Fruit fly (Drosophila melanogaster) whole organism, prepupa: ENCODE measurements around the gene wts.

Source experiments
- Blimp-1 ChIP-seq: fragments of 200-800 bp; sonication (Bioruptor generic); optimal IDR thresholded peaks from 3 replicates; lab custom pipeline; 2017; ENCODE audit warnings: missing biosample characterization, missing genetic modification characterization, mild to moderate bottlenecking, moderate library complexity, missing genetic modification reagents
- CG10631 ChIP-seq: fragments of 200-800 bp; sonication (Bioruptor generic); optimal IDR thresholded peaks from 2 replicates; lab custom pipeline; 2016; ENCODE audit warnings: missing biosample characterization, missing genetic modification characterization
- CG10669 ChIP-seq: fragments of 200-800 bp; sonication (Bioruptor generic); optimal IDR thresholded peaks from 3 replicates; lab custom pipeline; 2018; ENCODE audit warnings: missing biosample characterization, mild to moderate bottlenecking, missing genetic modification characterization, moderate library complexity
- CG11294 ChIP-seq: fragments of 200-800 bp; sonication (Bioruptor generic); IDR thresholded peaks from 2 replicates; pipeline ENCODE4 v1.3.6; 2022; ENCODE audit warnings: missing biosample characterization, missing genetic modification characterization
- CG11762 ChIP-seq: fragments of 200-800 bp; sonication (Bioruptor generic); optimal IDR thresholded peaks from 3 replicates; lab custom pipeline; 2016; ENCODE audit warnings: missing biosample characterization, missing genetic modification characterization; ENCODE audit not compliant: insufficient read depth
- CG15336 ChIP-seq: fragments of 200-800 bp; sonication (Bioruptor generic); IDR thresholded peaks from 2 replicates; pipeline ENCODE4 v1.3.6; 2022; ENCODE audit warnings: missing biosample characterization, missing genetic modification characterization
- CG1621 ChIP-seq: fragments of 200-800 bp; sonication (Bioruptor generic); optimal IDR thresholded peaks from 3 replicates; lab custom pipeline; 2018; ENCODE audit warnings: missing biosample characterization, mild to moderate bottlenecking, missing genetic modification characterization
- CG3032 ChIP-seq: fragments of 200-800 bp; optimal IDR thresholded peaks from 2 replicates; lab custom pipeline; 2019; ENCODE audit warnings: missing biosample characterization, mild to moderate bottlenecking, missing genetic modification characterization, moderate library complexity
- CG34406 ChIP-seq: fragments of 200-800 bp; sonication (Bioruptor generic); optimal IDR thresholded peaks from 3 replicates; lab custom pipeline; 2016; ENCODE audit warnings: missing biosample characterization, missing genetic modification characterization
- CG3919 ChIP-seq: fragments of 200-800 bp; sonication (Bioruptor generic); optimal IDR thresholded peaks from 3 replicates; lab custom pipeline; 2016; ENCODE audit warnings: missing biosample characterization, missing genetic modification characterization
- CG4318 ChIP-seq: fragments of 200-800 bp; sonication (Bioruptor generic); optimal IDR thresholded peaks from 3 replicates; lab custom pipeline; 2017; ENCODE audit warnings: missing biosample characterization, mild to moderate bottlenecking, missing genetic modification characterization
- CG6163 ChIP-seq: fragments of 200-800 bp; sonication (Bioruptor generic); IDR thresholded peaks from 3 replicates; pipeline ENCODE4 v1.3.6; 2022; ENCODE audit warnings: missing biosample characterization, missing genetic modification characterization
- CG6792 ChIP-seq: fragments of 200-800 bp; sonication (Bioruptor generic); optimal IDR thresholded peaks from 3 replicates; lab custom pipeline; 2016; ENCODE audit warnings: missing biosample characterization, missing genetic modification characterization
- CG6854 ChIP-seq: fragments of 200-800 bp; sonication (Bioruptor generic); optimal IDR thresholded peaks from 2 replicates; lab custom pipeline; 2017; ENCODE audit warnings: missing biosample characterization, mild to moderate bottlenecking, missing genetic modification characterization
- CG7368 ChIP-seq: fragments of 200-800 bp; sonication (Bioruptor generic); optimal IDR thresholded peaks from 3 replicates; lab custom pipeline; 2016; ENCODE audit warnings: missing biosample characterization, missing genetic modification characterization
- CG8119 ChIP-seq: fragments of 200-800 bp; sonication (Bioruptor generic); IDR thresholded peaks from 3 replicates; pipeline ENCODE4 v1.3.6; 2022; ENCODE audit warnings: missing biosample characterization, missing genetic modification characterization
- CG8632 ChIP-seq: fragments of 200-800 bp; sonication (Bioruptor generic); optimal IDR thresholded peaks from 3 replicates; lab custom pipeline; 2016; ENCODE audit warnings: missing biosample characterization, missing genetic modification characterization
- CG9139 ChIP-seq: fragments of 200-800 bp; sonication (Bioruptor generic); optimal IDR thresholded peaks from 3 replicates; lab custom pipeline; 2017; ENCODE audit warnings: missing biosample characterization, mild to moderate bottlenecking, missing genetic modification characterization
- Eip75B ChIP-seq: fragments of 200-800 bp; sonication (Bioruptor generic); optimal IDR thresholded peaks from 3 replicates; lab custom pipeline; 2016; ENCODE audit warnings: missing biosample characterization, missing genetic modification characterization
- Eip78C ChIP-seq: fragments of 200-800 bp; sonication (Bioruptor generic); peaks from one replicate; lab custom pipeline; 2016; ENCODE audit warnings: missing biosample characterization, missing genetic modification characterization
- Ets21C ChIP-seq: fragments of 200-800 bp; sonication (Bioruptor generic); optimal IDR thresholded peaks from 3 replicates; lab custom pipeline; 2016; ENCODE audit warnings: missing biosample characterization, missing genetic modification characterization
- Ets96B ChIP-seq: fragments of 200-800 bp; optimal IDR thresholded peaks from 2 replicates; lab custom pipeline; 2019; ENCODE audit warnings: missing biosample characterization, mild to moderate bottlenecking, missing genetic modification characterization, moderate library complexity
- Gug ChIP-seq: fragments of 200-800 bp; sonication (Bioruptor generic); IDR thresholded peaks from 2 replicates; pipeline ENCODE4 v1.3.6; 2022; ENCODE audit warnings: missing biosample characterization, missing genetic modification characterization
- Hr38 ChIP-seq: sonication (Bioruptor generic); optimal IDR thresholded peaks from 2 replicates; lab custom pipeline; 2016; ENCODE audit warnings: missing biosample characterization, missing genetic modification characterization
- Hr39 ChIP-seq: fragments of 200-800 bp; sonication (Bioruptor generic); optimal IDR thresholded peaks from 2 replicates; lab custom pipeline; 2016; ENCODE audit warnings: missing biosample characterization, missing genetic modification characterization
- Hr4 ChIP-seq: fragments of 200-800 bp; sonication (Bioruptor generic); optimal IDR thresholded peaks from 3 replicates; lab custom pipeline; 2016; ENCODE audit warnings: missing biosample characterization, missing genetic modification characterization
- Lpt ChIP-seq: fragments of 200-800 bp; sonication (Bioruptor generic); optimal IDR thresholded peaks from 3 replicates; lab custom pipeline; 2016; ENCODE audit warnings: missing biosample characterization, missing genetic modification characterization
- Met ChIP-seq: fragments of 200-800 bp; sonication (Bioruptor generic); optimal IDR thresholded peaks from 3 replicates; lab custom pipeline; 2016; ENCODE audit warnings: missing biosample characterization, missing genetic modification characterization
- OdsH ChIP-seq: fragments of 200-800 bp; sonication (Bioruptor generic); optimal IDR thresholded peaks from 3 replicates; lab custom pipeline; 2016; ENCODE audit warnings: missing biosample characterization, missing genetic modification characterization
- Smox ChIP-seq: fragments of 200-800 bp; sonication (Bioruptor generic); optimal IDR thresholded peaks from 3 replicates; lab custom pipeline; 2016; ENCODE audit warnings: missing biosample characterization, missing genetic modification characterization
- Sox102F ChIP-seq: fragments of 200-800 bp; sonication (Bioruptor generic); optimal IDR thresholded peaks from 2 replicates; lab custom pipeline; 2016; ENCODE audit warnings: missing biosample characterization, mild to moderate bottlenecking, missing genetic modification characterization
- Sox14 ChIP-seq: fragments of 200-800 bp; sonication (Bioruptor generic); optimal IDR thresholded peaks from 3 replicates; lab custom pipeline; 2016; ENCODE audit warnings: missing biosample characterization, missing genetic modification characterization
- Sox15 ChIP-seq: fragments of 200-800 bp; sonication (Bioruptor generic); optimal IDR thresholded peaks from 3 replicates; lab custom pipeline; 2016; ENCODE audit warnings: missing biosample characterization, missing genetic modification characterization
- achi ChIP-seq: fragments of 200-800 bp; sonication (Bioruptor generic); optimal IDR thresholded peaks from 3 replicates; lab custom pipeline; 2016; ENCODE audit warnings: missing biosample characterization, missing genetic modification characterization
- acj6 ChIP-seq: fragments of 200-800 bp; sonication (Bioruptor generic); optimal IDR thresholded peaks from 3 replicates; lab custom pipeline; 2016; ENCODE audit warnings: missing biosample characterization, missing genetic modification characterization
- cyc ChIP-seq: fragments of 200-800 bp; sonication (Bioruptor generic); optimal IDR thresholded peaks from 3 replicates; lab custom pipeline; 2016; ENCODE audit warnings: missing biosample characterization, missing genetic modification characterization
- dsx ChIP-seq: fragments of 200-800 bp; optimal IDR thresholded peaks from 3 replicates; lab custom pipeline; 2019; ENCODE audit warnings: missing biosample characterization, mild to moderate bottlenecking, missing genetic modification characterization, moderate library complexity; ENCODE audit not compliant: poor library complexity, severe bottlenecking
- eg ChIP-seq: fragments of 200-800 bp; sonication (Bioruptor generic); IDR thresholded peaks from 3 replicates; pipeline ENCODE4 v1.3.6; 2022; ENCODE audit warnings: missing biosample characterization, missing genetic modification characterization
- fd59A ChIP-seq: fragments of 200-800 bp; sonication (Bioruptor generic); optimal IDR thresholded peaks from 2 replicates; lab custom pipeline; 2017; ENCODE audit warnings: missing biosample characterization, mild to moderate bottlenecking, missing genetic modification characterization, missing genetic modification reagents
- fkh ChIP-seq: fragments of 200-800 bp; sonication (Bioruptor generic); optimal IDR thresholded peaks from 3 replicates; lab custom pipeline; 2017; ENCODE audit warnings: missing biosample characterization, mild to moderate bottlenecking, missing genetic modification characterization, moderate library complexity
- lz ChIP-seq: fragments of 200-800 bp; sonication (Bioruptor generic); optimal IDR thresholded peaks from 3 replicates; lab custom pipeline; 2016; ENCODE audit warnings: missing biosample characterization, missing genetic modification characterization
- net ChIP-seq: fragments of 200-800 bp; sonication (Bioruptor generic); optimal IDR thresholded peaks from 3 replicates; lab custom pipeline; 2016; ENCODE audit warnings: missing biosample characterization, missing genetic modification characterization
- pdm3 ChIP-seq: fragments of 200-800 bp; sonication (Bioruptor generic); optimal IDR thresholded peaks from 3 replicates; lab custom pipeline; 2016; ENCODE audit warnings: missing biosample characterization, missing genetic modification characterization
- salr ChIP-seq, 2 experiments: fragments of 200-800 bp; sonication (Bioruptor generic); optimal IDR thresholded peaks; 3 replicates each; lab custom pipeline; 2016 to 2018; ENCODE audit warnings: missing biosample characterization in 2 of 2, missing genetic modification characterization in 2 of 2, mild to moderate bottlenecking in 1 of 2
- spab ChIP-seq: fragments of 200-800 bp; sonication (Bioruptor generic); optimal IDR thresholded peaks from 2 replicates; lab custom pipeline; 2017; ENCODE audit warnings: missing biosample characterization, mild to moderate bottlenecking, missing genetic modification characterization, missing genetic modification reagents
- svp ChIP-seq: fragments of 200-800 bp; sonication (Bioruptor generic); peaks from one replicate; lab custom pipeline; 2016; ENCODE audit warnings: missing biosample characterization, missing genetic modification characterization
- topi ChIP-seq: fragments of 200-800 bp; sonication (Bioruptor generic); optimal IDR thresholded peaks from 3 replicates; lab custom pipeline; 2016; ENCODE audit warnings: missing biosample characterization, missing genetic modification characterization

Gene wts

DNA sequence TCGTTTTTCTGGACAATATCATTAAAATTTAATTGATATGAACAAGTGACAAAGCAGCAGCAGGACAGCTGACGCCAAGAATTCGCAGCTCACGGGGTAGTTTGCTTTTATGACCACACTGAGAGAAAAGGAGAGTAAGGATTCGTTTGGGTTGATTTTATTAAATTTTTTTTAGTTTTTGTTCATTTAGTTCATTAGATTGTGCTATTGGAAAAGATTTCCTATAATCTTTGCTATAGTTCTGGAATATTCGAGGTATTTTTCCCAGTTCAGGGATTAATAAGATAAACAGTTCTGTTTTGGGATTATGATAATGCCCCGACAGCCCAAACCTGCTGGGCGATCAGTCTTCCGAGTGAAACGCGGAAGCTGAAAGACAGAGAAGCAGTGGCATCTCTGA is 35.8 kb upstream of the wts start (continued):
- no peak for TF ChIP-seq Hr38 (GFP tag; lab: Kevin White, UChicago)
- no peak for TF ChIP-seq fkh
- peak; percentile 70 for TF ChIP-seq Hr39 (GFP tag; lab: Kevin White, UChicago)
- peak; percentile 55 for TF ChIP-seq Sox15 (GFP tag; lab: Kevin White, UChicago)
- TF ChIP-seq salr (GFP tag; optimal IDR thresholded peaks at IDR 0.05; lab: Kevin White, UChicago) = peak; percentile 34 to 36
- peak; percentile 68; the same call in 2 of the 3 replicates for TF ChIP-seq CG6163 (GFP tag; lab: Robert Waterston, UW)
- peak; percentile 65 for TF ChIP-seq OdsH
- TF ChIP-seq CG9139 (GFP tag; lab: Kevin White, UChicago) = peak; percentile 72
- TF ChIP-seq CG1621 (tag; lab: Kevin White, UChicago) = peak; percentile 61
- TF ChIP-seq CG15336 = peak; percentile 48; the same call in 1 of the 2 replicates
- peak; percentile 73 for TF ChIP-seq CG34406 (GFP tag; lab: Kevin White, UChicago)
- TF ChIP-seq pdm3 = peak; percentile 67
- TF ChIP-seq Sox14 (GFP tag; lab: Kevin White, UChicago) = peak; percentile 70
- peak; percentile 79 for TF ChIP-seq acj6 (GFP tag; lab: Kevin White, UChicago)
- TF ChIP-seq Sox102F (GFP tag; lab: Kevin White, UChicago) = peak; percentile 75
- TF ChIP-seq lz (GFP tag; lab: Kevin White, UChicago) = peak; percentile 71
- peak; percentile 77 for TF ChIP-seq CG3919 (GFP tag; lab: Kevin White, UChicago)
- TF ChIP-seq Ets96B (tag; lab: Kevin White, UChicago) = peak; percentile 82
- TF ChIP-seq CG7368 (GFP tag; lab: Kevin White, UChicago) = no peak
- TF ChIP-seq CG8119 (GFP tag; lab: Robert Waterston, UW) = peak; percentile 32; the same call in 1 of the 3 replicates

DNA sequence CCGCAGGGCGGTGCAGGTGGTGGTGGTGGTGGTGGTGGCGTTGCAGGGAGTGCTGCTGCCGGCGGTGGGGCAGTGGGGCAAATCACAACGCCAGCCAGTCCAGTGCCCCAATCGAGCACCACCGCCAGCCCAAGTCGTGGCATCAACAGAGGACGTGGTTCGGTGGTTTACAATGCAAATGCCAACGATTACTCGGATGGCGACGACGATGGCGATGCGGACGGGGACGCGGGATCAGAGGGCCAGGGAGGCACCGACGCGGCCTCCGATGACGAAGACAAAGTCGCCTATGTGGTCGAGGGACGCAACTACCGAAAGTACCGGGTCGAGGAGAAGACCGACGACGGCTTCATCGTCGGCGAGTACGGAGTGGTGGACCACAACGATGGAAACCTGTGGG is 34.3 kb upstream of the wts start:
- TF ChIP-seq Hr38 (GFP tag; lab: Kevin White, UChicago) = peak; percentile 2
- peak; percentile 55 for TF ChIP-seq svp (GFP tag; lab: Kevin White, UChicago)
- no peak for TF ChIP-seq fd59A (GFP tag; lab: Kevin White, UChicago)
- TF ChIP-seq Eip78C (GFP tag; lab: Kevin White, UChicago) = peak; percentile 13
- no peak for TF ChIP-seq CG6792 (GFP tag; lab: Kevin White, UChicago)
- TF ChIP-seq dsx = peak; percentile 66
- TF ChIP-seq CG4318 (GFP tag; lab: Kevin White, UChicago) = no peak
- no peak for TF ChIP-seq CG3919 (GFP tag; lab: Kevin White, UChicago)

DNA sequence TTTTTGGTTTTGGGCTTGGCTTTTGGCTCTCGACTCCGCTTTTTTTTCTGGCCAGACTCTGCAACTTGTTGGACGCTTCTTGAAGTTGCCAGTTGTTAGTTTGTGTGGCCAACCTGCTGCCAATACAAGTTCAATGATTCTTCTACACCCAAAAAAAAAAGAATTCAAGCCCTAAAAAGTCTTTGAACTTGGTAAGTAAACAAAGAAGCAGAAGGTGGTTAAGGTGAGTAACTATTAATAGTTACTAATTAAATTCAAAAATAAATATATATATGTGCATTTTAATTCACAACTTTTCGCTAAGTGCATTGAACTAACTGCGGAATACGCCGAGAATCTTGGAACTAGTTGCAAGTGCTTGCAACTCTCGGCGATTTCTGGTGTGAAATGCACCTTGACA is 26.7 kb upstream of the wts start:
- TF ChIP-seq CG3032 (tag; lab: Kevin White, UChicago) (peak; percentile 30), Blimp-1 (GFP tag; lab: Kevin White, UChicago) (no peak), svp (GFP tag; lab: Kevin White, UChicago) (peak; percentile 34), spab (GFP tag; lab: Kevin White, UChicago) (peak; percentile 11), net (GFP tag; lab: Kevin White, UChicago) (peak; percentile 42), Eip75B (no peak), CG15336 (peak; percentile 79), CG6854 (GFP tag; lab: Kevin White, UChicago) (no peak), Lpt (GFP tag; lab: Kevin White, UChicago) (peak; percentile 23), Smox (no peak), CG11294 (peak; percentile 36; the same call in 1 of the 2 replicates), pdm3 (peak; percentile 34), fkh (no peak), CG11762 (GFP tag; lab: Kevin White, UChicago) (no peak), CG8632 (GFP tag; lab: Kevin White, UChicago) (no peak), Gug (peak; percentile 42), Sox102F (GFP tag; lab: Kevin White, UChicago) (peak; percentile 7), Hr38 (GFP tag; lab: Kevin White, UChicago) (no peak), achi (GFP tag; lab: Kevin White, UChicago) (peak; percentile 45), CG10631 (GFP tag; lab: Kevin White, UChicago) (peak; percentile 69), cyc (GFP tag; lab: Kevin White, UChicago) (no peak), CG10669 (GFP tag; lab: Kevin White, UChicago) (no peak), CG9139 (GFP tag; lab: Kevin White, UChicago) (no peak), Ets96B (tag; lab: Kevin White, UChicago) (peak; percentile 14), Ets21C (GFP tag; lab: Kevin White, UChicago) (no peak), Met (GFP tag; lab: Kevin White, UChicago) (peak; percentile 26), Hr4 (GFP tag; lab: Kevin White, UChicago) (peak; percentile 5), topi (GFP tag; lab: Kevin White, UChicago) (peak; percentile 17), CG6163 (GFP tag; lab: Robert Waterston, UW) (peak; percentile 74), Eip78C (GFP tag; lab: Kevin White, UChicago) (peak; percentile 68), dsx (no peak), lz (GFP tag; lab: Kevin White, UChicago) (no peak), eg (peak; percentile 76)
